Fruit fly (Drosophila melanogaster) S2 (cell line): ENCODE results near the gene CG17327.

ENCODE experiments used
- CG8478 ChIP-seq: fragments of >200 bp; optimal IDR thresholded peaks from 2 replicates; lab custom pipeline; 2018
- CTCF ChIP-seq, 2 experiments: fragments of >200 bp; optimal IDR thresholded peaks; 2 replicates each; lab custom pipeline; 2018

dm6 chr3R:13043857-13044256, 46.3 kb upstream of the CG17327 start, which contains the start of gene CG45122:
- no peak for TF ChIP-seq CTCF (optimal IDR thresholded peaks at IDR 0.05; lab: Kevin White, UChicago)
- no peak for TF ChIP-seq CG8478 (lab: Kevin White, UChicago)
